Fruit fly (Drosophila melanogaster): ENCODE results near the gene CG43092.
A peak's percentile ranks its signal among the peaks of the same experiment; 100 is the strongest.

The CG43092 gene

DNA sequence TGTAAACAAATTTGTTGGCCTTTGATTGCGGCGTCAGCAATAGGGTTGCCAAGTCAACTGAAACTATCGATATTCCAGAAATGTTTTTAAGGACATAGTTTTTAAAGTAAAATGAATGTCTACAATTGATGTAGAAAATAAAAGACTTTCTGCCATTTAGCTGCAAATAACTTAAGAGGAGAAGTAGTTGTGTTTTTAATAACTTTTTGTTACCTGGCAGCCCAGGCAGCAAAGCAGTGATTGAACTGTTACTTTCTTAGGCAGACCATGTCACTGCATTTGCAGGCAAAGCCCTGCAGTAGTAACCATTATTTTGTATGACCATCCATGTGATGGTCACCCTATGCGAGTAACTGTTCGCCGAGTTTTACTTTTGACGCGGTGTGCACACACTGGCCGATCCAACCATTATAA, 18.9 kb downstream of the CG43092 start, which contains the start of the genes rumi, CG7029 and Usp12-46 (continued):
- peak; percentile 69 for TF ChIP-seq slou (GFP tag; optimal IDR thresholded peaks at IDR 0.05)
- TF ChIP-seq CG10462 (GFP tag; optimal IDR thresholded peaks at IDR 0.05), result peak; percentile 73
- peak; percentile 85 for TF ChIP-seq CG4617 (GFP tag; optimal IDR thresholded peaks at IDR 0.05; ENCODE audit: borderline replicate concordance)
- peak; percentile 82 for TF ChIP-seq pros (GFP tag; optimal IDR thresholded peaks at IDR 0.05)
- TF ChIP-seq prd (optimal IDR thresholded peaks at IDR 0.05), result no peak
- TF ChIP-seq prd (GFP tag; IDR thresholded peaks at IDR 0.05), result peak; percentile 90
- TF ChIP-seq crol (GFP tag; IDR thresholded peaks at IDR 0.05), result 0 out of 2 replicates have a peak, but pooled peaks have one; percentile 10
- peak; percentile 84 for TF ChIP-seq CG10209 (GFP tag; optimal IDR thresholded peaks at IDR 0.05)
- TF ChIP-seq yki (optimal IDR thresholded peaks at IDR 0.05), result no peak
- peak; percentile 76 for TF ChIP-seq emc (GFP tag; optimal IDR thresholded peaks at IDR 0.05)
- peak; percentile 66 for TF ChIP-seq CG2202 (tag; optimal IDR thresholded peaks at IDR 0.05)
- TF ChIP-seq hb (GFP tag; IDR thresholded peaks at IDR 0.05; ENCODE audit: partially characterized antibody), result peak; percentile 64; the same call in 1 of the 3 replicates
- peak; percentile 70 for TF ChIP-seq YL-1 (GFP tag; optimal IDR thresholded peaks at IDR 0.05)
- peak in 1 of 2 experiments; percentile 58 for TF ChIP-seq Eip74EF (GFP tag; optimal IDR thresholded peaks at IDR 0.05)
- TF ChIP-seq Kr (GFP tag; optimal IDR thresholded peaks at IDR 0.05), result no peak
- peak; percentile 61; the same call in 1 of the 2 replicates for TF ChIP-seq Poxn (GFP tag; IDR thresholded peaks at IDR 0.05)
- TF ChIP-seq mld (GFP tag; IDR thresholded peaks at IDR 0.05; ENCODE audit: partially characterized antibody), result peak; percentile 46; the same call in 1 of the 3 replicates
- no peak for TF ChIP-seq pan (optimal IDR thresholded peaks at IDR 0.05)
- peak in 1 of 2 experiments; percentile 88 for TF ChIP-seq pan (GFP tag; optimal IDR thresholded peaks at IDR 0.05 in 1 of 2, IDR thresholded peaks at IDR 0.05 in 1 of 2)
- TF ChIP-seq schlank (tag; optimal IDR thresholded peaks at IDR 0.05), result peak; percentile 59
- TF ChIP-seq grn (GFP tag; optimal IDR thresholded peaks at IDR 0.05), result peak; percentile 34
- TF ChIP-seq CG34422 (GFP tag; IDR thresholded peaks at IDR 0.05), result peak; percentile 90
- peak; percentile 86 for TF ChIP-seq Ssrp (tag; optimal IDR thresholded peaks at IDR 0.05)
- peak; percentile 80 for TF ChIP-seq CG3281 (GFP tag; optimal IDR thresholded peaks at IDR 0.05)
- peak; percentile 49 for TF ChIP-seq TFAM (GFP tag; optimal IDR thresholded peaks at IDR 0.05)
- TF ChIP-seq CG30403 (GFP tag; optimal IDR thresholded peaks at IDR 0.05), result peak; percentile 91
- peak; percentile 69 for TF ChIP-seq salm (tag; optimal IDR thresholded peaks at IDR 0.05)
- peak; percentile 88 for TF ChIP-seq Hr3 (GFP tag; optimal IDR thresholded peaks at IDR 0.05)
- TF ChIP-seq Deaf1 (tag; optimal IDR thresholded peaks at IDR 0.05), result no peak
- TF ChIP-seq CG9797 (GFP tag; optimal IDR thresholded peaks at IDR 0.05), result peak; percentile 41
- peak; percentile 73; the same call in 2 of the 3 replicates for TF ChIP-seq CG11695 (GFP tag; IDR thresholded peaks at IDR 0.05)
- peak; percentile 66 for TF ChIP-seq org-1 (GFP tag; optimal IDR thresholded peaks at IDR 0.05)
- no peak for TF ChIP-seq CG8478 (optimal IDR thresholded peaks at IDR 0.05)
- peak; percentile 59 for TF ChIP-seq wor (GFP tag; IDR thresholded peaks at IDR 0.05)
- TF ChIP-seq fd102C (GFP tag; optimal IDR thresholded peaks at IDR 0.05), result peak; percentile 76
- peak; percentile 94 for TF ChIP-seq vvl (GFP tag; IDR thresholded peaks at IDR 0.05)
- TF ChIP-seq sug (tag; optimal IDR thresholded peaks at IDR 0.05), result peak; percentile 86
- peak; percentile 80 for TF ChIP-seq pb (GFP tag; optimal IDR thresholded peaks at IDR 0.05)
- no peak for TF ChIP-seq hth (optimal IDR thresholded peaks at IDR 0.05)
- no peak for TF ChIP-seq h (optimal IDR thresholded peaks at IDR 0.05)
- peak; percentile 56 for TF ChIP-seq ftz-f1 (GFP tag; optimal IDR thresholded peaks at IDR 0.05)
- peak; percentile 49; the same call in 1 of the 3 replicates for TF ChIP-seq zen2 (GFP tag; IDR thresholded peaks at IDR 0.05; ENCODE audit: partially characterized antibody)
- TF ChIP-seq gro (GFP tag; optimal IDR thresholded peaks at IDR 0.05), result peak; percentile 91
- peak; percentile 89 for TF ChIP-seq Chrac-16 (GFP tag; optimal IDR thresholded peaks at IDR 0.05)
- TF ChIP-seq E2f1 (GFP tag; IDR thresholded peaks at IDR 0.05), result peak; percentile 77
- TF ChIP-seq psq (GFP tag; optimal IDR thresholded peaks at IDR 0.05), result peak; percentile 64
- TF ChIP-seq lmd (GFP tag; IDR thresholded peaks at IDR 0.05), result peak; percentile 84
- TF ChIP-seq CG1529 (GFP tag; optimal IDR thresholded peaks at IDR 0.05), result peak; percentile 58
- TF ChIP-seq PHDP (tag; optimal IDR thresholded peaks at IDR 0.05), result peak; percentile 85
- TF ChIP-seq CG1602 (GFP tag; optimal IDR thresholded peaks at IDR 0.05), result peak; percentile 90
- peak; percentile 78 for TF ChIP-seq HLH4C (GFP tag; IDR thresholded peaks at IDR 0.05; ENCODE audit: partially characterized antibody)
- TF ChIP-seq CG12299 (tag; optimal IDR thresholded peaks at IDR 0.05), result peak; percentile 79

Data from whole organism, embryonic.